Worm (Caenorhabditis elegans): ENCODE measurements around the gene Y73F8A.20.

Y73F8A.20 gene

DNA sequence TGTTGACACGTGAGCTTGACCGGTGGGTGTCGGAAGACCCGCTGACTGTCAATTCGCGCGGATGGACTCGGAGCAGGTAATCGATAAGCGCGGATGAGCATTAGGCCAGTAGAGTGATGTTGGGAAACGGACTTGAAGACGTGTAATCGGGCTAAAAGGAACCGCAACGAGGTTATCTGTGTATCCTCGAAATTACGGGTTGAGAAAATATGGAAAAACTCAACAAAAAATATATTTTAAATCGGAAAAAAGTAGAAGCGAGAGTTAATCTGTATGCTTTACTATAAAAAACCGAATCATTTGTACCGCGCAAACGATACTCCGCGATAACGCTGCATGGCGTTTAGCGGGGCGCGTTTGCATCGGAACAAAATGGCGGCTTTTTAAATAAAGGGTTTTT lies 12.7 kb downstream of the Y73F8A.20 start, which contains the start of gene Y73F8A.1159:
TSS of gene Y73F8A.1159 (minus strand) at position 101 of the 400 bp plus-strand sequence.
- no peak for TF ChIP-seq hmbx-1 (tag; optimal IDR thresholded peaks at IDR 0.05)
- TF ChIP-seq pes-1 (GFP tag; IDR thresholded peaks at IDR 0.05) = no peak

DNA sequence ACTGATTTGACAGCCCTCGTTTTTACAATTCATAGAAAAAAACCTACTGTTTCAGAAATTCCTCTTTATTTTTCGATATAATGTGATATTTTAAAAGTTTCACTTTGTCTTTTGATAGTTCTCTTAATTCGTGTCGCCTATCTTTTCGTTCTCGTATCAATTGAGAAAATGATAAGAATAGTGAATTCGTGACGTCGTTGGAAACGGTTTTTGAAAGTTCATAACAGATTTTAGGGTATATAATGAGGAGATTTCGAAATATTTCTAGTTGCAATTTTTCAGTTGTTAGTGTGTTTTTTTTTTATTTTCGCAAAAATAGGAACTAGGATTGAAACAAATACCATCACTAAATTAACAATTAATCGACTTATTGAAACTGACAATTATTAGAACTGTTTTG lies 13.3 kb downstream of the Y73F8A.20 start:
- no peak for TF ChIP-seq tra-4 (tag; optimal IDR thresholded peaks at IDR 0.05)
- no peak for TF ChIP-seq ets-7 (tag; optimal IDR thresholded peaks at IDR 0.05)
- TF ChIP-seq B0310.2 (tag; optimal IDR thresholded peaks at IDR 0.05) = no peak
- TF ChIP-seq ceh-36 (tag; optimal IDR thresholded peaks at IDR 0.05) = no peak
- no peak for TF ChIP-seq hmg-4 (GFP tag; optimal IDR thresholded peaks at IDR 0.05)
- no peak for TF ChIP-seq sea-1 (GFP tag; conservative IDR thresholded peaks at IDR 0.05)
- TF ChIP-seq flt-1 (GFP tag; IDR thresholded peaks at IDR 0.05) = no peak
- no peak for TF ChIP-seq scrt-1 (GFP tag; IDR thresholded peaks at IDR 0.05)
- TF ChIP-seq hnd-1 (tag; optimal IDR thresholded peaks at IDR 0.05) = no peak
- TF ChIP-seq ama-1 (optimal IDR thresholded peaks at IDR 0.05) = no peak
- TF ChIP-seq hmbx-1 (tag; optimal IDR thresholded peaks at IDR 0.05) = no peak
- TF ChIP-seq aly-1 (tag; optimal IDR thresholded peaks at IDR 0.05) = no peak
- no peak for TF ChIP-seq pes-1 (GFP tag; IDR thresholded peaks at IDR 0.05)
- no peak for TF ChIP-seq tbx-11 (GFP tag; IDR thresholded peaks at IDR 0.05)

DNA sequence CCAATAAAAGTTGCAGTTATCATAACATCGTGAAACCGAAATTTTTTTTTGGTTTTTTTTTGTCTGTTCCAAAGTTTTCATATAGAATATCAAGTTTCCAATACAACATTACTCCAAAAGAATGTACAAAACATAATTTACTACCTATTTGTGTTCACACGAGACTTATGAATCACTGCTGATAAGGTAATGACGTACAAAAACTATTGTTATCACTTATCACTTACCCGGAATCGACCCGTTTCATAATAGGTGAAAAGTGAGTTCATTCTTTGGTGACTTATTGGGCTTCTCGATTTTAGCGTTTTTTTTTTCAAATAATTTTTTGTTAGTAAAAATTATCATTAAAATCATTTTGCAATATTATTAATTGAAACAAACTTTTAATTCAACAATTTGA lies 14.9 kb downstream of the Y73F8A.20 start:
- TF ChIP-seq hnd-1 (tag; optimal IDR thresholded peaks at IDR 0.05) (no peak), pes-1 (GFP tag; IDR thresholded peaks at IDR 0.05) (no peak), B0310.2 (tag; optimal IDR thresholded peaks at IDR 0.05) (no peak), F13C5.2 (tag; optimal IDR thresholded peaks at IDR 0.05) (no peak), hmg-4 (GFP tag; optimal IDR thresholded peaks at IDR 0.05) (no peak), ets-7 (tag; optimal IDR thresholded peaks at IDR 0.05) (no peak), aly-1 (tag; optimal IDR thresholded peaks at IDR 0.05) (no peak), tbx-11 (GFP tag; IDR thresholded peaks at IDR 0.05) (no peak), ceh-13 (GFP tag; optimal IDR thresholded peaks at IDR 0.05) (no peak)

DNA sequence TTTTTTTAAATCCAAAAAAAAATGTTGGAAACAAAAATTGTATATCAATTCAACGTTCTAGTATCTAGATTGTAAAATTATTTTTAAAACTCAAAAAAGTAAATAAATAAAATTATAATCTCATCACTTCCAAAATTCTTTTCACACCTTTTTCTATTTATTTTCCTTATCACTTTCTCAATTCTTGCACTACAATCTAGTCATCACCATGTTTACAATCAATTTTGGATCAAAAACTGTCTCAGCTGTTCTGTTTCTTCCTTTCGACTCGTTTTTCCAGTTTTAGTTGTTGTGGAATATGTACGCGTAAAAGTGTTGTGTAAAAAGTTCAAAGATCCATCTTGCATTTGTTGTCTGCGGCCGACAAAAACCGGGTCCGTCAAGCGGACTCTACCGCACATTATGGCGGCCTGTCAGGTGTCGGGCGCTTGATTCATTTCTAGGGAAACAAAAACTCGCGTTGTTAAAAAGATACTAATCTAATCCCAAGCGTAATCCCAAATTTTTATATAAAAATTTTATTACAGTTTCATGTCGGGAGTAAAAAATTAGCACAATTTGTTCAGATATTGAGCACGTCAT lies 16.4 kb downstream of the Y73F8A.20 start:
- no peak for TF ChIP-seq tbx-37 (GFP tag; conservative IDR thresholded peaks at IDR 0.05)
- no peak for TF ChIP-seq hmg-4 (GFP tag; optimal IDR thresholded peaks at IDR 0.05)
- no peak for TF ChIP-seq scrt-1 (GFP tag; IDR thresholded peaks at IDR 0.05)
- no peak for TF ChIP-seq tbx-11 (GFP tag; IDR thresholded peaks at IDR 0.05)
- no peak for TF ChIP-seq sea-1 (GFP tag; conservative IDR thresholded peaks at IDR 0.05)
- TF ChIP-seq hnd-1 (tag; optimal IDR thresholded peaks at IDR 0.05) = no peak
- TF ChIP-seq ama-1 (optimal IDR thresholded peaks at IDR 0.05) = no peak
- no peak for TF ChIP-seq tra-4 (tag; optimal IDR thresholded peaks at IDR 0.05)

DNA sequence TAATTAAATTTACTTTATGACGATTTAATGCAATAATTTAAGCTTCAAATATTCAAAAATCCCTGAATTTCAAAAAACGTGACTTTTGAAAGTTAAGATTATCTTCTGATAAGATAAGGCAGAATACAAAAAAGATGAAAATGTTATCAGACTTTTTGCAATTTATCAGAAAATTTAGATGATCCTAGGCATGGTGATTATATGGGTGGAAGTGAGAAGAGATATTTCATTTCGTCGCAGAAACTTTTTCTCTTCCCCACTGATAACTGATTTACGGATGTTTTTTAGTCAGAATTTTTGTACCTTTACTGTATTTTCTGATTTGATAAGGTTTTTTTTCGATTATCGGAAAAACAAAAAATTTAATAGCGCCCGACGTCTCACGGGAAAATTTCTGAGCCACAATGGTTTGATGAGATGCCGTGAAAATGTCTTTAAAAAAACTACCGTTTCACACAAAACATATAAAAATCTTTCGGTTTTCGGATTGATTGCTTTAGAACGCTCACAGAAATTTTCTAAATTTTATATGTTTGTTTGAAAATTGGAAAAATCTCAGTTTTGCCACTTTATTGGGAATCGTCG lies 17.1 kb downstream of the Y73F8A.20 start:
- TF ChIP-seq hnd-1 (tag; optimal IDR thresholded peaks at IDR 0.05) (no peak), ets-7 (tag; optimal IDR thresholded peaks at IDR 0.05) (no peak), hmbx-1 (tag; optimal IDR thresholded peaks at IDR 0.05) (no peak), ceh-13 (GFP tag; optimal IDR thresholded peaks at IDR 0.05) (no peak)

DNA sequence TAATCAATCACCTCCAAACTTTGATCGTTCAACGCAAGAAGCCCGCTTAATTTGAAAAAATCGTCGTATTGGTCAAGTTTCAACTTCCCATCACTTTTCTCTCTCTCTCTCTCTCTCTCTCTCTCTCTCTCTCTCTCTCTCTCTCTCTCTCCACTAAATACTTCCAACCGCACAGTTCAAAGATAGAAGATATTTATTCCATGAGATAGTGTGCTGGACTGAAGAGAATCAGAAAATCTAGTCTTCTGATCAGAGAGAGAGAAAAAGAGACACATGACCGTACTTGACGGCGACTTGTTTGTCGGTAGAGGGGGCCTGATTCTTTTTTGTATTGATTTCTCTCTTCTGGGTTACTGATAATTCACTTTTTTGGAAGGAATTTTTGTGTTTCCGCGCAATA lies 20.4 kb downstream of the Y73F8A.20 start:
- no peak for TF ChIP-seq scrt-1 (GFP tag; IDR thresholded peaks at IDR 0.05)
- TF ChIP-seq ceh-13 (GFP tag; optimal IDR thresholded peaks at IDR 0.05) = no peak
- no peak for TF ChIP-seq ama-1 (optimal IDR thresholded peaks at IDR 0.05)
- TF ChIP-seq hmg-4 (GFP tag; optimal IDR thresholded peaks at IDR 0.05) = no peak
- TF ChIP-seq hmbx-1 (tag; optimal IDR thresholded peaks at IDR 0.05) = no peak
- TF ChIP-seq tbx-37 (GFP tag; conservative IDR thresholded peaks at IDR 0.05) = no peak
- no peak for TF ChIP-seq tra-4 (tag; optimal IDR thresholded peaks at IDR 0.05)
- no peak for TF ChIP-seq aly-1 (tag; optimal IDR thresholded peaks at IDR 0.05)
- TF ChIP-seq B0310.2 (tag; optimal IDR thresholded peaks at IDR 0.05) = no peak

DNA sequence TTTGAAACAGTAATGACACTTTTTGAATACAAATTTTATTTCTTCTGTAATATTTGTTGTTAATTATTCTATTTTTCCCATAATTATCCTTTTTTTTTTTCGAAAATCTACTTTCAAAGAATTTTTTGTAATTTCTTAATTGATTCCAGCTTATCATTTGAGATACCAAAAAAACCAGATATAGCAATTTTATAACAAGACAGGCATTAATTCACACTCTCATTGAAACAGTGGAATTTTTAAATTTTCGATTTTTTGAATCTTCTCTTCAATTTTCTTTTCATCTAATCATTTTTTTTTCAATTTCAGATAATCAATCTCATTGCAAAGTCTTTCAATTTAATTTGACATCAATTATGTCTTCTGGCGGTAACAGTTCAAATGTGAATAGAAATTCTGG lies 21.7 kb downstream of the Y73F8A.20 start, which contains the start of gene nhr-5:
TSS of gene nhr-5 (plus strand) at position 301 of the 400 bp plus-strand sequence.
- no peak for TF ChIP-seq tbx-11 (GFP tag; IDR thresholded peaks at IDR 0.05)

DNA sequence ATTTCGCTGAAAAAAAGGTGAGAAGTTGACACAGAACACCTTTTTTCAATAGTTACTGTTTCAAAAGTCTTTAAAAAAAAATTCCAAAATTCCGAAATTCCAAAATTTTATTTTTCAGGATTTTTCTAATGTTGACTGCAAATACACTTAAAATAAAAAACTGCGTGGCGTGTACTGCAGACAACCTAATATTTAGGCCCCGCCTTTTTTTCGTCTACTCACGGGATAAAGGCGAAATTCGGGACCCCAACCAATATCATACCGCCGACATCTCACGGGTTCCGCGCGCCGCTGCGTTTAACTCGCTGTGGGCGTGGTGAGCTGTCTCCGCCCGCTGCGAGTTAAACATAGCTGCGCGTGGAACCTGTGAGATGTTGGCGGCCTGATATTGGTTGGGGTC lies 24.3 kb downstream of the Y73F8A.20 start:
- no peak for TF ChIP-seq sea-1 (GFP tag; conservative IDR thresholded peaks at IDR 0.05)
- TF ChIP-seq tbx-11 (GFP tag; IDR thresholded peaks at IDR 0.05) = no peak
- no peak for TF ChIP-seq ets-7 (tag; optimal IDR thresholded peaks at IDR 0.05)
- TF ChIP-seq pes-1 (GFP tag; IDR thresholded peaks at IDR 0.05) = no peak
- TF ChIP-seq tra-4 (tag; optimal IDR thresholded peaks at IDR 0.05) = no peak
- no peak for TF ChIP-seq F13C5.2 (tag; optimal IDR thresholded peaks at IDR 0.05)
- no peak for TF ChIP-seq hmg-4 (GFP tag; optimal IDR thresholded peaks at IDR 0.05)
- no peak for TF ChIP-seq flt-1 (GFP tag; IDR thresholded peaks at IDR 0.05)
- no peak for TF ChIP-seq ceh-13 (GFP tag; optimal IDR thresholded peaks at IDR 0.05)
- TF ChIP-seq tbx-37 (GFP tag; conservative IDR thresholded peaks at IDR 0.05) = no peak
- no peak for TF ChIP-seq ceh-36 (tag; optimal IDR thresholded peaks at IDR 0.05)
- TF ChIP-seq ama-1 (optimal IDR thresholded peaks at IDR 0.05) = no peak
- no peak for TF ChIP-seq hnd-1 (tag; optimal IDR thresholded peaks at IDR 0.05)
- no peak for TF ChIP-seq hmbx-1 (tag; optimal IDR thresholded peaks at IDR 0.05)
- TF ChIP-seq scrt-1 (GFP tag; IDR thresholded peaks at IDR 0.05) = no peak
- no peak for TF ChIP-seq aly-1 (tag; optimal IDR thresholded peaks at IDR 0.05)
- TF ChIP-seq B0310.2 (tag; optimal IDR thresholded peaks at IDR 0.05) = no peak
